In the genomic region with DNA sequence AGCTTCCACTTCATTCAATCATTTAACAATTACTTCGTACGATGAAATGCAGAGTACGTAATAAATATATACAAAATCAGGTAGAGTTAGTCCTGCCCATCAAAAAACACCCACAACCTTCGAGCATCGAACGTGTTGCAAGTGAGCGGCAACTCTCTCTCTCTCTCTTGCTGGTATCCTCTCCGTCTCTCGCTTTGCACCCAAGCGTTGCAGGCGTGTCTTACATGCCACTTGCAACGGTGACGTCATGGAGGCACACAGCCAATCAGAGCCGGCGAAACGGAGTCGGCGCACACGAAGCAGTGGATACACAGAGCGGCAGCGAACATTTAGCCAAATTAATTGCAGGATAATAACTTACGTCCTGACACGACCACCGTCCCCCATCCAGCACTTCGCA, we compare ENCODE assay signal across 3 fruit fly cellular contexts.
TF ChIP-seq lines count a peak whose summit lies in the region.

No protein-coding gene starts in this region.

- no peak for TF ChIP-seq CTCF in whole organism, embryonic (GFP tag; optimal IDR thresholded peaks at IDR 0.05; lab: Kevin White, UChicago)

TF ChIP-seq in whole organism, 6 proteins besides CTCF, POLR2A, EP300 and RAD21:
- TF ChIP-seq pan (optimal IDR thresholded peaks at IDR 0.05; lab: Kevin White, UChicago) = no peak
- TF ChIP-seq Dll (optimal IDR thresholded peaks at IDR 0.05; lab: Kevin White, UChicago) = peak; percentile 9
- no peak for TF ChIP-seq usp (GFP tag; optimal IDR thresholded peaks at IDR 0.05; lab: Kevin White, UChicago)
- no peak for TF ChIP-seq EcR (GFP tag; optimal IDR thresholded peaks at IDR 0.05; lab: Kevin White, UChicago)
- no peak for TF ChIP-seq psq (optimal IDR thresholded peaks at IDR 0.05; lab: Kevin White, UChicago)

TF ChIP-seq in whole organism, embryonic, 481 proteins besides CTCF, POLR2A, EP300 and RAD21:
- TF ChIP-seq Nf-YA (GFP tag; IDR thresholded peaks at IDR 0.05; lab: Robert Waterston, UW) = peak; percentile 26; the same call in 1 of the 2 replicates
- TF ChIP-seq Taf1 (GFP tag; IDR thresholded peaks at IDR 0.05; lab: Robert Waterston, UW) = no peak
- TF ChIP-seq Nf-YB (GFP tag; optimal IDR thresholded peaks at IDR 0.05; lab: Kevin White, UChicago) = peak; percentile 97
- TF ChIP-seq slbo (GFP tag; IDR thresholded peaks at IDR 0.05; lab: Robert Waterston, UW) = no peak
- peak; percentile 28 to 84 for TF ChIP-seq Trl (optimal IDR thresholded peaks at IDR 0.05; lab: Kevin White, UChicago)
- TF ChIP-seq Trl (GFP tag; optimal IDR thresholded peaks at IDR 0.05; lab: Kevin White, UChicago) = no peak
- TF ChIP-seq CG32767 (GFP tag; IDR thresholded peaks at IDR 0.05; lab: Robert Waterston, UW) = peak; percentile 24; the same call in 1 of the 2 replicates
- peak; percentile 93 for TF ChIP-seq Nf-YC (tag; optimal IDR thresholded peaks at IDR 0.05; lab: Kevin White, UChicago)
- peak; percentile 48 for TF ChIP-seq CG1832 (GFP tag; optimal IDR thresholded peaks at IDR 0.05; lab: Kevin White, UChicago)
- TF ChIP-seq ewg (GFP tag; optimal IDR thresholded peaks at IDR 0.05; lab: Kevin White, UChicago) = peak; percentile 44
- no peak for TF ChIP-seq vvl (GFP tag; IDR thresholded peaks at IDR 0.05; lab: Robert Waterston, UW)
- TF ChIP-seq CG5180 (GFP tag; optimal IDR thresholded peaks at IDR 0.05; lab: Kevin White, UChicago) = peak; percentile 96
- TF ChIP-seq Meics (GFP tag; optimal IDR thresholded peaks at IDR 0.05; lab: Kevin White, UChicago) = no peak

TF ChIP-seq in whole organism, wandering third instar larva, 38 proteins besides CTCF, POLR2A, EP300 and RAD21:
- no peak for TF ChIP-seq foxo (GFP tag; optimal IDR thresholded peaks at IDR 0.05; lab: Kevin White, UChicago)
- TF ChIP-seq dl (GFP tag; optimal IDR thresholded peaks at IDR 0.05; lab: Kevin White, UChicago; ENCODE audit: insufficient read depth in 1 of 2, partially characterized antibody in 2 of 2) = peak; percentile 28 to 64
- peak; percentile 77 for TF ChIP-seq Dif (GFP tag; optimal IDR thresholded peaks at IDR 0.05; lab: Kevin White, UChicago; ENCODE audit: partially characterized antibody)
